Worm (Caenorhabditis elegans): ENCODE data around the gene B0432.10.

DNA sequence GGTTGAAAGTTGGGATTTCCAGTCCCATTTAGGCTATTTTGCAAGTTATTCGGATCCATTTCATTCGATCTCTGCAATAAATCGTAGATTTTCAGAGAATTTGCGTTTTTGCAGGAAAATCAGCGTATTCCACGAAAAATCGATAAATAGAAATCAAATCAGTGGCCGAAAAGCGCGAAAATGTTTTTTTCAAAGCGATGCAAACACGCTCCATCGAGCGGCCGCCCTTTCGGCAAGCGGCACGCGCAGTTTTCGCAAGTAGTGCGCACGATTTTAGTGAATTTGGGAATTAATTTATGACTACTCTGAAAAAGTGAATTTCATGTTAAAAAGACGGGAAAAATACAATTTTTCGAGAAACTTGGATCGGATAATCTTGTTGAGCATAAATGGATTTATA, 31.0 kb downstream of the B0432.10 start:
- TF ChIP-seq W03F9.2 (tag; optimal IDR thresholded peaks at IDR 0.05) = peak; percentile 93
- TF ChIP-seq dao-5 (tag; optimal IDR thresholded peaks at IDR 0.05) = peak; percentile 32
- TF ChIP-seq him-1 (tag; optimal IDR thresholded peaks at IDR 0.05) = peak; percentile 49
